Worm (Caenorhabditis elegans): ENCODE measurements around the gene twk-18.

DNA sequence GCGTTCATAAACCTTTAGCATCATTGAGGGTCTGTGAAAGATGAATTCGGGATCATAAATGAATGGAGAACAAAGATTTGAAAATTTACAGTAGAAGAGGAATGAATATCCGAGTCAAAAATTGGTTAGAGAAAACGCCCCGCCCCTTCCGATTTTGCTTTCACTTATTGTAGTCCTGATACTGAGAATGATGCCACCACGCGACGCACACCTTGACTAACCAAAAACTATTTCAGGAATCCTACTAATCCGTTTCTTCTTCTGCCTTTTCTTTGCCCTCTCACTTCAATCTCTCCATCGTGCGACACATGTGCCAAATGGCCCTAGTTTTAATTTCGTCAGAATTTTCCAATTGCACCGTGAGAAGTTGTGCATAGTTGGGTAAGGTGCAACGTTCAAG is 24.5 kb upstream of the twk-18 start:
- no peak for TF ChIP-seq aly-2 (tag; optimal IDR thresholded peaks at IDR 0.05)
- TF ChIP-seq ceh-82 (tag; optimal IDR thresholded peaks at IDR 0.05) = no peak
- TF ChIP-seq mab-5 (tag; optimal IDR thresholded peaks at IDR 0.05) = no peak
- TF ChIP-seq dmd-4 (tag; optimal IDR thresholded peaks at IDR 0.05) = no peak
- TF ChIP-seq ZK546.5 (tag; optimal IDR thresholded peaks at IDR 0.05) = no peak
- no peak for TF ChIP-seq nhr-25 (tag; optimal IDR thresholded peaks at IDR 0.05)
- no peak for TF ChIP-seq unc-39 (tag; optimal IDR thresholded peaks at IDR 0.05)
- no peak for TF ChIP-seq lin-13 (GFP tag; optimal IDR thresholded peaks at IDR 0.05)
- no peak for TF ChIP-seq nhr-11 (tag; optimal IDR thresholded peaks at IDR 0.05)
- no peak for TF ChIP-seq blmp-1 (tag; optimal IDR thresholded peaks at IDR 0.05; ENCODE audit: insufficient read depth)
- TF ChIP-seq lsy-2 (tag; optimal IDR thresholded peaks at IDR 0.05) = no peak
